Fruit fly (Drosophila melanogaster) whole organism, embryonic: ENCODE data around the gene Tcs4.

Experiments used
- Awh ChIP-seq: fragments of 200-800 bp; sonication (Bioruptor generic); IDR thresholded peaks from 2 replicates; pipeline ENCODE4, ENCODE4 v1.3.6; 2022; ENCODE audit warnings: missing biosample characterization, missing genetic modification characterization
- CG12744 ChIP-seq: fragments of 200-800 bp; sonication (Bioruptor generic); optimal IDR thresholded peaks from 2 replicates; lab custom pipeline; 2016; ENCODE audit warnings: missing biosample characterization, missing genetic modification characterization
- CG2875 ChIP-seq: fragments of 200-800 bp; sonication (Bioruptor generic); optimal IDR thresholded peaks from 2 replicates; lab custom pipeline; 2017; ENCODE audit warnings: missing biosample characterization, mild to moderate bottlenecking, missing genetic modification characterization, missing genetic modification reagents
- CG3726 ChIP-seq: fragments of 200-800 bp; sonication (Bioruptor generic); IDR thresholded peaks from 3 replicates; pipeline ENCODE4, ENCODE4 v1.3.6; 2022; ENCODE audit warnings: missing biosample characterization, missing genetic modification characterization
- Hr78 ChIP-seq, 2 experiments: fragments of 200-800 bp in 1 of 2; fragments of >200 bp in 1 of 2; sonication (Bioruptor generic) in 1 of 2; optimal IDR thresholded peaks; 2 replicates each; lab custom pipeline; 2017 to 2019; ENCODE audit warnings: missing biosample characterization in 2 of 2, missing genetic modification characterization in 2 of 2, mild to moderate bottlenecking in 1 of 2, moderate library complexity in 1 of 2
- ab ChIP-seq: fragments of 200-800 bp; sonication (Bioruptor generic); optimal IDR thresholded peaks from 2 replicates; lab custom pipeline; 2016; ENCODE audit warnings: missing biosample characterization, missing genetic modification characterization
- gsb ChIP-seq: fragments of 200-800 bp; sonication (Bioruptor generic); IDR thresholded peaks from 2 replicates; pipeline ENCODE4 v1.3.6; 2022; ENCODE audit warnings: missing biosample characterization, missing genetic modification characterization
- ham ChIP-seq: fragments of 200-800 bp; sonication (Bioruptor generic); IDR thresholded peaks from 2 replicates; pipeline ENCODE4 v1.3.6; 2022; ENCODE audit warnings: missing biosample characterization, missing genetic modification characterization
- psq ChIP-seq: fragments of 200-800 bp; sonication (Bioruptor generic); optimal IDR thresholded peaks from 2 replicates; lab custom pipeline; 2017; ENCODE audit warnings: missing biosample characterization, missing genetic modification characterization

DNA sequence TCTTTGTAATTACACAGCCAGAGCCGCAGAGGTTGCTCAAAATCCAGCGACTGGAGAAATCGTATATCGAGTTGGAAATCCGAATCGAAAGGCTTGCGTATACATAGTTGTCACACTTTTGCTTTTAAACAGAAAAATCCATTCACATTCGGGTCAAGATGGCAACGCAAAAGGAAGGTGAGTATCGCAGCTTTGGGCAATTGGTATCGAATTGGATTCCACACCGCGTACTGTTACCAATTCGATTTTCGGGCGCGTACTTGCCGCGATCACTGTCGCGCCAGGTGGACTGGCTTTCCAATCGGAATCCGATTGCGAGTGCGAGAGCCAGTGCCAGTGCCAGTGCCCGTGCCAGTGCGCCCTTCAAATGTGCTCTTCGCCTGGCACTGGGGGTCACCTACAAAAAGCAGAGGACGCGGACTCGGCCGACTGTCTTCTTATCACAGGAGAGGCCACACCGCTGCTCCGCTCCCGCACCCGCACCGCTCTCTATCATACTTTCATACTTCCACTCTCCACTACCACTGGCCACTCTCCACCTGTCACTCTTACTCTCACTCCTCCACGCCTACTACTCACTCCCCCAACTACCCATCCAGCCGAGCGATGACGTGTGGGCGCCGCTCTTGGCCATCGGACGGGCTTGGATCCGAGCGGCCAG is 34.0 kb downstream of the Tcs4 start:
- no peak for TF ChIP-seq CG2875 (GFP tag; lab: Kevin White, UChicago)
- no peak for TF ChIP-seq ham (GFP tag; lab: Robert Waterston, UW)
- TF ChIP-seq CG3726 (GFP tag; lab: Robert Waterston, UW), result no peak
- TF ChIP-seq gsb (GFP tag; lab: Robert Waterston, UW), result no peak
- no peak for TF ChIP-seq Awh (GFP tag; lab: Robert Waterston, UW)
- no peak for TF ChIP-seq psq (GFP tag; lab: Kevin White, UChicago)
- TF ChIP-seq CG12744 (GFP tag; lab: Kevin White, UChicago), result no peak
- peak in 1 of 2 experiments; percentile 67 for TF ChIP-seq Hr78 (GFP tag; optimal IDR thresholded peaks at IDR 0.05; lab: Kevin White, UChicago)
- TF ChIP-seq ab (GFP tag; lab: Kevin White, UChicago), result no peak
